Worm (Caenorhabditis elegans) whole organism, L2 larva: Measurements from ENCODE around the gene klp-7.

Experiments
- ama-1 ChIP-seq: fragments of 150-350 bp; optimal IDR thresholded peaks from 2 replicates; lab custom pipeline; 2018; ENCODE audit warnings: inconsistent platforms
- lin-13 ChIP-seq: fragments of 150-350 bp; optimal IDR thresholded peaks from 2 replicates; lab custom pipeline; 2014; ENCODE audit warnings: missing biosample characterization, missing genetic modification reagents, missing genetic modification characterization
- lsy-2 ChIP-seq, 2 experiments: fragments of 150-350 bp in 1 of 2; sonication (generic microtip) in 1 of 2; optimal IDR thresholded peaks; 2 replicates each; lab custom pipeline; 2014 to 2017; ENCODE audit warnings: missing biosample characterization in 2 of 2, missing genetic modification characterization in 2 of 2
- snpc-4 ChIP-seq: fragments of 150-350 bp; optimal IDR thresholded peaks from 2 replicates; lab custom pipeline; 2014; ENCODE audit warnings: missing biosample characterization, missing genetic modification characterization
- ztf-11 ChIP-seq: sonication (generic microtip); optimal IDR thresholded peaks from 2 replicates; lab custom pipeline; 2017; ENCODE audit warnings: missing biosample characterization, missing genetic modification characterization

DNA sequence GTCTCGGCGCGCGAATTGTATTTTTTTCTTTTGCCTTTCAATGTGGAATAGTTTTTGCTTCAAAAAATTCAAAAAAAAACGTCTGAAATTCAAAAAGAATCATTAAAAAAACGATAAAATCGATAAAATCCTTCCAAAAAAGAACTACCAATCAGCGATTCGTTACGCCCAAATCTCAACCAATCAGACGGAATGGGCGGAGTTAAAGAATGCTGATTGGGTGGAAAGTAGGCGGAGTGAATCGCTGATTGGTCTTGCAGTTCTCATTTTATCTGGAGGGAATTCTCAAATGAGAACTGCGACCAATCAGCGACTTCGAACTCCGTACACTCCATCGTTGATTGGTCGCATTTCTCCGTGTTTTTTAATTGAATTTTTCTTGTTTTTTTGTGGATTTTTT is 553 bp upstream of the klp-7 start:
- no peak for TF ChIP-seq ztf-11
- TF ChIP-seq ama-1 (lab: Kevin White, UChicago): no peak
- no peak for TF ChIP-seq snpc-4 (tag; lab: Kevin White, UChicago)
- TF ChIP-seq lsy-2 (tag; optimal IDR thresholded peaks at IDR 0.05; lab: Kevin White, UChicago): no peak
- TF ChIP-seq lin-13 (GFP tag; lab: Kevin White, UChicago): no peak
